Fruit fly (Drosophila melanogaster): ENCODE results near the gene tal-3A.

tal-3A gene

DNA sequence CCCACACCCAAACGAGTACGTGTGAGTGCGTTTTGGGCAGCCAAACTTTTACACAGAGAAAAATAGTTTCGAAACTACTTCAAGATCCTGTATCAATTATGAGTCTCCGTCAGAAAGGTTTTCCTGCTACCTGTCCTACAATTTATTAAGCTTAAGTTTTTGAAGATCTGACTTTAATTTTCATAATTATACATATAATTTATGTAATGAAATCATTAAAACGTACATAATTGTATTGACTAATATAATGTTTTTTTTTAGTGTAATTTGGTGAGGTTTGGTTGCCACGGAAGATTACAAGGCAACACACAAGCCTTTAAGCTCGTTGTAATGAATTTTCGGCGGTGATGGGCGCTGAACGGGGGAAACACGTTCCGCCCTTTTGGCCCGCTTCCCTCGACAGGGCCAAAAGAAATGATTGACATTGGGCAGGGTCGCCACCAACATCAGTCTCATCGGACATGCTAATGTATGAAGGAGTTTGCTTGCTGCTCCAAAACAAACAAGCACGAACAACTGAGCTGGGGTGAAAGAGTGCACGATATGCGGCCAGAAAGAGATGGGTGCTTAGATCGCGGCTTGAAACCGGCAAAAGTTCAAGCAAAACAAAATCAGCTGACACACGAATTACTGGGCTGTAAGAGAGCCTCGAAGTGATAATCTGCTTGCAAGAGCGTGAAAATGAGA is 18.8 kb upstream of the tal-3A start (continued):
- TF ChIP-seq Eip74EF (GFP tag; optimal IDR thresholded peaks at IDR 0.05) (peak in 1 of 2 experiments; percentile 4), vvl (GFP tag; IDR thresholded peaks at IDR 0.05) (peak; percentile 80), Sry-δ (GFP tag; optimal IDR thresholded peaks at IDR 0.05) (no peak), dati (GFP tag; IDR thresholded peaks at IDR 0.05) (no peak), wdn (GFP tag; IDR thresholded peaks at IDR 0.05) (no peak), CG10209 (GFP tag; optimal IDR thresholded peaks at IDR 0.05) (peak; percentile 63), CG11085 (GFP tag; IDR thresholded peaks at IDR 0.05) (no peak), eyg (GFP tag; optimal IDR thresholded peaks at IDR 0.05) (no peak), lola (GFP tag; optimal IDR thresholded peaks at IDR 0.05) (peak in 1 of 3 experiments; percentile 85), fd3F (GFP tag; optimal IDR thresholded peaks at IDR 0.05) (peak; percentile 2), B-H1 (GFP tag; IDR thresholded peaks at IDR 0.05) (peak; percentile 28; the same call in 2 of the 3 replicates), CG15601 (tag; optimal IDR thresholded peaks at IDR 0.05) (peak; percentile 82), NC2α (GFP tag; optimal IDR thresholded peaks at IDR 0.05) (no peak), NFAT (GFP tag; IDR thresholded peaks at IDR 0.05) (no peak), chif (GFP tag; optimal IDR thresholded peaks at IDR 0.05) (peak in 1 of 2 experiments; percentile 5), CG13123 (GFP tag; optimal IDR thresholded peaks at IDR 0.05) (peak; percentile 42), CG16815 (GFP tag; optimal IDR thresholded peaks at IDR 0.05) (peak; percentile 14), Mad (GFP tag; optimal IDR thresholded peaks at IDR 0.05) (peak; percentile 26), sr (GFP tag; IDR thresholded peaks at IDR 0.05) (no peak), Side (GFP tag; optimal IDR thresholded peaks at IDR 0.05) (no peak), HLH3B (GFP tag; IDR thresholded peaks at IDR 0.05) (peak; percentile 64), pnt (GFP tag; optimal IDR thresholded peaks at IDR 0.05) (peak; percentile 14), Hr51 (GFP tag; optimal IDR thresholded peaks at IDR 0.05) (peak in 1 of 2 experiments; percentile 74), ken (GFP tag; IDR thresholded peaks at IDR 0.05) (peak; percentile 65; the same call in 1 of the 3 replicates), tin (GFP tag; optimal IDR thresholded peaks at IDR 0.05) (peak; percentile 34), bsh (GFP tag; optimal IDR thresholded peaks at IDR 0.05) (peak in 1 of 2 experiments; percentile 94), CG15514 (GFP tag; optimal IDR thresholded peaks at IDR 0.05) (no peak), CG9797 (GFP tag; optimal IDR thresholded peaks at IDR 0.05) (no peak), gce (GFP tag; IDR thresholded peaks at IDR 0.05) (no peak), nerfin-1 (tag; optimal IDR thresholded peaks at IDR 0.05) (peak; percentile 66), Xbp1 (GFP tag; optimal IDR thresholded peaks at IDR 0.05) (peak; percentile 73), inv (GFP tag; IDR thresholded peaks at IDR 0.05; ENCODE audit: partially characterized antibody) (no peak), trh (GFP tag; optimal IDR thresholded peaks at IDR 0.05) (no peak), Camta (GFP tag; optimal IDR thresholded peaks at IDR 0.05) (no peak), CG12659 (GFP tag; optimal IDR thresholded peaks at IDR 0.05) (peak; percentile 37), CG10959 (GFP tag; IDR thresholded peaks at IDR 0.05) (peak; percentile 51; the same call in 1 of the 2 replicates), CG12071 (GFP tag; optimal IDR thresholded peaks at IDR 0.05) (no peak), CG2889 (GFP tag; IDR thresholded peaks at IDR 0.05) (no peak), HmgZ (tag; optimal IDR thresholded peaks at IDR 0.05) (peak; percentile 21), CG13287 (GFP tag; IDR thresholded peaks at IDR 0.05; ENCODE audit: partially characterized antibody) (no peak), CG7963 (GFP tag; IDR thresholded peaks at IDR 0.05; ENCODE audit: partially characterized antibody) (no peak), z (GFP tag; IDR thresholded peaks at IDR 0.05) (no peak), H15 (GFP tag; IDR thresholded peaks at IDR 0.05) (peak; percentile 61; the same call in 2 of the 3 replicates), ERR (GFP tag; optimal IDR thresholded peaks at IDR 0.05) (no peak), HLH54F (GFP tag; optimal IDR thresholded peaks at IDR 0.05) (no peak), CG10979 (tag; optimal IDR thresholded peaks at IDR 0.05) (peak; percentile 85), sqz (GFP tag; optimal IDR thresholded peaks at IDR 0.05) (no peak), ci (GFP tag; IDR thresholded peaks at IDR 0.05) (peak; percentile 85), CG18262 (tag; optimal IDR thresholded peaks at IDR 0.05) (peak; percentile 82)

All from whole organism, embryonic.